Worm (Caenorhabditis elegans): ENCODE measurements around the gene T05A12.4.

The T05A12.4 gene

ce11 chrIV:6941101-6941500, 53.4 kb downstream of the T05A12.4 start:
- TF ChIP-seq flt-1 (GFP tag; IDR thresholded peaks at IDR 0.05) (no peak), ref-1 (GFP tag; conservative IDR thresholded peaks at IDR 0.05) (no peak), T22C8.4 (GFP tag; IDR thresholded peaks at IDR 0.05) (no peak), tab-1 (GFP tag; IDR thresholded peaks at IDR 0.05) (no peak), cog-1 (tag; optimal IDR thresholded peaks at IDR 0.05) (no peak)

ce11 chrIV:6946832-6947231, 59.1 kb downstream of the T05A12.4 start:
- no peak for TF ChIP-seq cog-1 (tag; optimal IDR thresholded peaks at IDR 0.05)
- TF ChIP-seq tab-1 (GFP tag; IDR thresholded peaks at IDR 0.05), result no peak
- TF ChIP-seq ztf-29 (GFP tag; IDR thresholded peaks at IDR 0.05), result no peak

Measured in whole organism, midembryonic.